Worm (Caenorhabditis elegans) whole organism, L2 larva: ENCODE data around the gene lys-6.

Source experiments
- egl-27 ChIP-seq: sonication (generic microtip); optimal IDR thresholded peaks from 3 replicates; lab custom pipeline; 2017; ENCODE audit warnings: missing biosample characterization, missing genetic modification reagents, missing genetic modification characterization
- lin-13 ChIP-seq: fragments of 150-350 bp; optimal IDR thresholded peaks from 2 replicates; lab custom pipeline; 2014; ENCODE audit warnings: missing biosample characterization, missing genetic modification reagents, missing genetic modification characterization
- nhr-11 ChIP-seq: fragments of 150-350 bp; optimal IDR thresholded peaks from 2 replicates; lab custom pipeline; 2014; ENCODE audit warnings: missing biosample characterization, missing genetic modification characterization

- no peak for TF ChIP-seq nhr-11 (tag; lab: Kevin White, UChicago)
- TF ChIP-seq lin-13 (GFP tag; lab: Kevin White, UChicago), result no peak
- no peak for TF ChIP-seq egl-27 (tag; lab: Kevin White, UChicago)
Observed at ce11 chrIV:11584853-11585252, 42.9 kb downstream of the lys-6 start.
